Worm (Caenorhabditis elegans) whole organism, young adult: ENCODE results near the gene syx-18.
A peak's percentile ranks its signal among the peaks of the same experiment; 100 is the strongest.

Experiments
- F39B2.1 ChIP-seq: fragments of 200-800 bp; sonication (Bioruptor generic); IDR thresholded peaks from 2 replicates; pipeline ENCODE4 v1.3.6; 2022; ENCODE audit warnings: missing genetic modification reagents, missing genetic modification characterization, missing compliant biosample characterization
- Y53G8AR.9 ChIP-seq: fragments of 200-800 bp; sonication (Bioruptor generic); conservative IDR thresholded peaks from 2 replicates; pipeline ENCODE4 v1.3.6; 2022; ENCODE audit warnings: missing genetic modification reagents, missing genetic modification characterization, missing compliant biosample characterization
- athp-1 ChIP-seq: sonication (generic microtip); optimal IDR thresholded peaks from 2 replicates; lab custom pipeline; 2017; ENCODE audit warnings: mild to moderate bottlenecking, missing genetic modification characterization, missing compliant biosample characterization
- attf-5 ChIP-seq: fragments of 200-800 bp; sonication (Bioruptor generic); optimal IDR thresholded peaks from 2 replicates; lab custom pipeline; 2018; ENCODE audit warnings: mild to moderate bottlenecking, missing genetic modification characterization, missing compliant biosample characterization
- cebp-1 ChIP-seq, 2 experiments: fragments of 200-800 bp in 1 of 2; sonication (Bioruptor generic) in 1 of 2; sonication (generic microtip) in 1 of 2; IDR thresholded peaks in 1 of 2; optimal IDR thresholded peaks in 1 of 2; 2 replicates each; pipeline versions ENCODE4 v1.3.6 to Lab custom; 2017 to 2022; ENCODE audit warnings: missing compliant biosample characterization in 2 of 2, missing genetic modification characterization in 2 of 2, mild to moderate bottlenecking in 1 of 2, missing genetic modification reagents in 1 of 2, moderate library complexity in 1 of 2
- dpff-1 ChIP-seq: sonication (generic microtip); optimal IDR thresholded peaks from 2 replicates; lab custom pipeline; 2017; ENCODE audit warnings: mild to moderate bottlenecking, missing genetic modification characterization, missing compliant biosample characterization
- egl-18 ChIP-seq: fragments of 200-800 bp; sonication (Bioruptor generic); IDR thresholded peaks from 2 replicates; pipeline ENCODE4 v1.3.6; 2022; ENCODE audit warnings: missing genetic modification reagents, missing genetic modification characterization, missing compliant biosample characterization
- hrde-1 ChIP-seq: sonication (generic microtip); optimal IDR thresholded peaks from 2 replicates; lab custom pipeline; 2016; ENCODE audit warnings: missing genetic modification characterization, mild to moderate bottlenecking, missing compliant biosample characterization, moderate library complexity, missing genotype, missing genetic modification reagents, borderline replicate concordance
- lin-35 ChIP-seq, 3 experiments: fragments of 150-350 bp in 2 of 3; sonication (generic microtip) in 1 of 3; optimal IDR thresholded peaks; 2 replicates each; lab custom pipeline; 2014 to 2018; ENCODE audit warnings: missing biosample characterization in 3 of 3, missing genetic modification characterization in 3 of 3, missing genetic modification reagents in 3 of 3
- madf-3 ChIP-seq: fragments of 200-800 bp; sonication (Bioruptor generic); IDR thresholded peaks from 2 replicates; pipeline ENCODE4 v1.3.6; 2022; ENCODE audit warnings: missing genetic modification reagents, missing genetic modification characterization, missing compliant biosample characterization
- madf-6 ChIP-seq: fragments of 200-800 bp; sonication (Bioruptor generic); IDR thresholded peaks from 2 replicates; pipeline ENCODE4 v1.3.6; 2022; ENCODE audit warnings: missing genetic modification reagents, missing genetic modification characterization, missing compliant biosample characterization
- nfya-2 ChIP-seq: fragments of 200-800 bp; sonication (Bioruptor generic); IDR thresholded peaks from 2 replicates; pipeline ENCODE4 v1.3.6; 2022; ENCODE audit warnings: missing genetic modification reagents, missing genetic modification characterization, missing compliant biosample characterization
- nhr-80 ChIP-seq: sonication (generic microtip); optimal IDR thresholded peaks from 2 replicates; lab custom pipeline; 2016; ENCODE audit warnings: missing genetic modification characterization, missing compliant biosample characterization
- rec-8 ChIP-seq, 2 experiments: sonication (generic microtip); optimal IDR thresholded peaks; 2 replicates each; lab custom pipeline; 2016; ENCODE audit warnings: mild to moderate bottlenecking in 2 of 2, missing genetic modification characterization in 2 of 2, missing genetic modification reagents in 2 of 2, missing genotype in 2 of 2, missing biosample characterization in 1 of 2, missing compliant biosample characterization in 1 of 2, moderate library complexity in 1 of 2
- repo-1 ChIP-seq: sonication (generic microtip); optimal IDR thresholded peaks from 2 replicates; lab custom pipeline; 2017; ENCODE audit warnings: mild to moderate bottlenecking, missing genetic modification characterization, missing compliant biosample characterization
- snpc-4 ChIP-seq, 5 experiments: fragments of 150-350 bp in 1 of 5; sonication (generic microtip) in 4 of 5; optimal IDR thresholded peaks; 2 replicates each; lab custom pipeline; 2014 to 2018; ENCODE audit warnings: missing genetic modification characterization in 5 of 5, missing biosample characterization in 3 of 5, antibody characterized with exemption in 2 of 5, mild to moderate bottlenecking in 2 of 5, missing compliant biosample characterization in 2 of 5, missing genotype in 2 of 5, moderate library complexity in 2 of 5, missing genetic modification reagents in 1 of 5
- somi-1 ChIP-seq: fragments of 200-800 bp; sonication (Bioruptor generic); optimal IDR thresholded peaks from 2 replicates; lab custom pipeline; 2018; ENCODE audit warnings: mild to moderate bottlenecking, missing genetic modification characterization, missing compliant biosample characterization
- sptf-2 ChIP-seq: fragments of 200-800 bp; sonication (Bioruptor generic); optimal IDR thresholded peaks from 2 replicates; lab custom pipeline; 2018; ENCODE audit warnings: mild to moderate bottlenecking, missing genetic modification characterization, missing compliant biosample characterization
- tbp1 ChIP-seq: fragments of 200-800 bp; sonication (Bioruptor generic); optimal IDR thresholded peaks from 2 replicates; lab custom pipeline; 2018; ENCODE audit warnings: mild to moderate bottlenecking, missing genetic modification characterization, missing compliant biosample characterization
- unc-130 ChIP-seq: sonication (generic microtip); optimal IDR thresholded peaks from 2 replicates; lab custom pipeline; 2016; ENCODE audit warnings: missing genetic modification reagents, missing genetic modification characterization, missing compliant biosample characterization
- ztf-6 ChIP-seq: fragments of 200-800 bp; sonication (Bioruptor generic); IDR thresholded peaks from 2 replicates; pipeline ENCODE4 v1.3.6; 2022; ENCODE audit warnings: missing genetic modification reagents, missing genetic modification characterization, missing compliant biosample characterization

The syx-18 gene

ce11 chrV:6606197-6606596 is 49.1 kb downstream of the syx-18 start:
- 0 out of 2 replicates have a peak, but pooled peaks have one; percentile 45 for TF ChIP-seq madf-3 (GFP tag; lab: Robert Waterston, UW)
- TF ChIP-seq athp-1 (tag; lab: Kevin White, UChicago) = no peak
- peak; percentile 56 for TF ChIP-seq dpff-1 (tag; lab: Kevin White, UChicago)
- no peak for TF ChIP-seq Y53G8AR.9 (GFP tag; lab: Robert Waterston, UW)
- TF ChIP-seq attf-5 = peak; percentile 51
- no peak for TF ChIP-seq unc-130
- TF ChIP-seq snpc-4 (GFP tag; optimal IDR thresholded peaks at IDR 0.05; lab: Kevin White, UChicago) = no peak
- TF ChIP-seq snpc-4 (tag; optimal IDR thresholded peaks at IDR 0.05; lab: Kevin White, UChicago) = no peak
- TF ChIP-seq F39B2.1 (GFP tag; lab: Robert Waterston, UW) = 0 out of 2 replicates have a peak, but pooled peaks have one; percentile 44
- peak; percentile 3 for TF ChIP-seq repo-1 (tag; lab: Kevin White, UChicago)
- peak; percentile 37 for TF ChIP-seq hrde-1 (tag; lab: Kevin White, UChicago)
- TF ChIP-seq lin-35 (GFP tag; optimal IDR thresholded peaks at IDR 0.05; lab: Kevin White, UChicago) = peak in 1 of 3 experiments; percentile 18
- TF ChIP-seq madf-6 = peak; percentile 29; the same call in 1 of the 2 replicates
- peak; percentile 36 for TF ChIP-seq nhr-80
- 0 out of 2 replicates have a peak, but pooled peaks have one; percentile 36 for TF ChIP-seq nfya-2 (GFP tag; lab: Robert Waterston, UW)
- peak; percentile 83 for TF ChIP-seq cebp-1 (GFP tag; IDR thresholded peaks at IDR 0.05; lab: Robert Waterston, UW)
- peak; percentile 96 for TF ChIP-seq cebp-1 (tag; optimal IDR thresholded peaks at IDR 0.05; lab: Kevin White, UChicago)
- TF ChIP-seq sptf-2 = peak; percentile 10
- TF ChIP-seq tbp1 (GFP tag; lab: Kevin White, UChicago) = peak; percentile 25

- TF ChIP-seq tbp1 (GFP tag; lab: Kevin White, UChicago) (no peak), egl-18 (GFP tag; lab: Robert Waterston, UW) (no peak), ztf-6 (GFP tag; lab: Robert Waterston, UW) (no peak), rec-8 (tag; optimal IDR thresholded peaks at IDR 0.05; lab: Kevin White, UChicago) (no peak), somi-1 (no peak), nhr-80 (no peak)
Measured at ce11 chrV:6605275-6605674, 50.0 kb downstream of the syx-18 start, which contains the start of gene ZK1055.7. Gene ZK1055.7, minus strand, starts transcription at chrV:6605375.
